Worm (Caenorhabditis elegans): Measurements from ENCODE around the gene tag-180.

- TF ChIP-seq flt-1 (GFP tag; IDR thresholded peaks at IDR 0.05), result no peak
- TF ChIP-seq T22C8.4 (GFP tag; IDR thresholded peaks at IDR 0.05), result no peak
- TF ChIP-seq ref-1 (GFP tag; conservative IDR thresholded peaks at IDR 0.05), result no peak
- TF ChIP-seq tab-1 (GFP tag; IDR thresholded peaks at IDR 0.05), result no peak
These were observed 4.8 kb upstream of the tag-180 start for ce11 chrII:11333846-11334638.
